Fruit fly (Drosophila melanogaster) whole organism, pupa: Measurements from ENCODE around the gene CG15021.

Source experiments
- CG10348 ChIP-seq: fragments of 200-800 bp; sonication (Bioruptor generic); IDR thresholded peaks from 2 replicates; pipeline ENCODE4 v1.3.6; 2022; ENCODE audit warnings: missing biosample characterization, missing genetic modification characterization
- CG12605 ChIP-seq: fragments of 200-800 bp; sonication (Bioruptor generic); IDR thresholded peaks from 2 replicates; pipeline ENCODE4 v1.3.6; 2022; ENCODE audit warnings: missing biosample characterization, missing genetic modification characterization
- CG13204 ChIP-seq: fragments of 200-800 bp; sonication (Bioruptor generic); optimal IDR thresholded peaks from 2 replicates; lab custom pipeline; 2018; ENCODE audit warnings: missing biosample characterization, mild to moderate bottlenecking, missing genetic modification characterization, moderate library complexity
- CG14655 ChIP-seq: fragments of 200-800 bp; sonication (Bioruptor generic); optimal IDR thresholded peaks from 3 replicates; lab custom pipeline; 2017; ENCODE audit warnings: mild to moderate bottlenecking, missing biosample characterization, missing genetic modification reagents, missing genetic modification characterization
- CG15710 ChIP-seq: fragments of 200-800 bp; sonication (Bioruptor generic); optimal IDR thresholded peaks from 2 replicates; lab custom pipeline; 2018; ENCODE audit warnings: missing biosample characterization, mild to moderate bottlenecking, missing genetic modification characterization, moderate library complexity
- CG17806 ChIP-seq: fragments of 200-800 bp; sonication (Bioruptor generic); optimal IDR thresholded peaks from 2 replicates; lab custom pipeline; 2018; ENCODE audit warnings: missing biosample characterization, mild to moderate bottlenecking, missing genetic modification characterization, moderate library complexity
- CG32121 ChIP-seq: fragments of 200-800 bp; sonication (Bioruptor generic); IDR thresholded peaks from 2 replicates; pipeline ENCODE4 v1.3.6; 2022; ENCODE audit warnings: missing biosample characterization, missing genetic modification characterization
- CG34367 ChIP-seq: fragments of 200-800 bp; sonication (Bioruptor generic); optimal IDR thresholded peaks from 2 replicates; lab custom pipeline; 2018; ENCODE audit warnings: missing biosample characterization, mild to moderate bottlenecking, missing genetic modification characterization
- CG4496 ChIP-seq: fragments of 200-800 bp; sonication (Bioruptor generic); IDR thresholded peaks from 3 replicates; pipeline ENCODE4 v1.3.6; 2022; ENCODE audit warnings: missing biosample characterization, missing genetic modification characterization
- CG8159 ChIP-seq: fragments of 200-800 bp; sonication (Bioruptor generic); optimal IDR thresholded peaks from 3 replicates; lab custom pipeline; 2018; ENCODE audit warnings: missing biosample characterization, mild to moderate bottlenecking, missing genetic modification characterization, moderate library complexity
- CG8301 ChIP-seq: fragments of 200-800 bp; sonication (Bioruptor generic); optimal IDR thresholded peaks from 2 replicates; lab custom pipeline; 2018; ENCODE audit warnings: missing biosample characterization, mild to moderate bottlenecking, missing genetic modification characterization
- CG9948 ChIP-seq: fragments of 200-800 bp; sonication (Bioruptor generic); optimal IDR thresholded peaks from 2 replicates; lab custom pipeline; 2018; ENCODE audit warnings: missing biosample characterization, mild to moderate bottlenecking, missing genetic modification characterization, moderate library complexity
- D1 ChIP-seq: fragments of 200-800 bp; sonication (Bioruptor generic); optimal IDR thresholded peaks from 2 replicates; lab custom pipeline; 2018; ENCODE audit warnings: missing biosample characterization, mild to moderate bottlenecking, missing genetic modification characterization, moderate library complexity
- EcR ChIP-seq: fragments of 200-800 bp; sonication (Bioruptor generic); optimal IDR thresholded peaks from 3 replicates; lab custom pipeline; 2019; ENCODE audit warnings: missing biosample characterization, missing genetic modification characterization, mild to moderate bottlenecking, moderate library complexity, missing genetic modification reagents
- Ets98B ChIP-seq: fragments of 200-800 bp; sonication (Bioruptor generic); IDR thresholded peaks from 2 replicates; pipeline ENCODE4 v1.3.6; 2022; ENCODE audit warnings: missing biosample characterization, missing genetic modification characterization
- Pif1A ChIP-seq: fragments of 200-800 bp; sonication (Bioruptor generic); optimal IDR thresholded peaks from 3 replicates; lab custom pipeline; 2016; ENCODE audit warnings: missing biosample characterization, missing genetic modification characterization
- Pif1B ChIP-seq: fragments of 200-800 bp; sonication (Bioruptor generic); optimal IDR thresholded peaks from 3 replicates; lab custom pipeline; 2016; ENCODE audit warnings: missing biosample characterization, missing genetic modification characterization
- Snoo ChIP-seq: fragments of 200-800 bp; sonication (Bioruptor generic); optimal IDR thresholded peaks from 3 replicates; lab custom pipeline; 2017; ENCODE audit warnings: missing biosample characterization, mild to moderate bottlenecking, missing genetic modification characterization, inconsistent platforms
- fd96Ca ChIP-seq: fragments of 200-800 bp; sonication (Bioruptor generic); IDR thresholded peaks from 3 replicates; pipeline ENCODE4 v1.3.6; 2022; ENCODE audit warnings: missing biosample characterization, missing genetic modification characterization
- gl ChIP-seq: fragments of 200-800 bp; sonication (Bioruptor generic); optimal IDR thresholded peaks from 2 replicates; lab custom pipeline; 2018; ENCODE audit warnings: missing biosample characterization, mild to moderate bottlenecking, missing genetic modification characterization
- rn ChIP-seq: fragments of 200-800 bp; sonication (Bioruptor generic); IDR thresholded peaks from 2 replicates; pipeline ENCODE4 v1.3.6; 2022; ENCODE audit warnings: missing biosample characterization, missing genetic modification characterization

Gene CG15021

DNA sequence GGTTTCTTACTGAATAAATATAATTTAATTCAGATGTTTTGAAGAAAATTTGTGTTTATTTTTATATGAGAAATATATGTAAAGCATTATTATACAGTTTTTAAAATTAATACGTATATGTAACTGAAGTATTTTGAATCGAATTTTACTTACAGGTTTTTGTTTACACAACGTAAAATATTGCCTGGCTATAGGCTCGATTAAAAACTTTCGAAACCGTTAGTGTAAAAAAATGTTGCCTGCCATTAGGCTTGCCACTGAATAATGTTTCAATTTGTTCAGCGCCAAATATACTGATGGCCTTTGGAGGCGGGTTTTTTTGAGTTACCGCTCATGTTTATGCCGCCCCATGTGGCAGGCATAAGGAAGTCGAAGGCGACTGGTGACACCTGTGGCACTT lies 9.9 kb upstream of the CG15021 start:
- no peak for TF ChIP-seq EcR (GFP tag; lab: Kevin White, UChicago)
- TF ChIP-seq CG34367 (tag; lab: Kevin White, UChicago), result no peak
- TF ChIP-seq gl (tag; lab: Kevin White, UChicago), result no peak
- TF ChIP-seq CG32121, result no peak
- TF ChIP-seq rn (GFP tag; lab: Robert Waterston, UW), result no peak
- no peak for TF ChIP-seq CG14655 (GFP tag; lab: Kevin White, UChicago)
- no peak for TF ChIP-seq Pif1B (GFP tag; lab: Kevin White, UChicago)
- TF ChIP-seq CG13204 (GFP tag; lab: Kevin White, UChicago), result no peak
- no peak for TF ChIP-seq fd96Ca
- TF ChIP-seq CG10348 (GFP tag; lab: Robert Waterston, UW), result no peak
- TF ChIP-seq CG12605 (GFP tag; lab: Robert Waterston, UW), result no peak
- TF ChIP-seq CG17806 (tag; lab: Kevin White, UChicago), result no peak
- TF ChIP-seq Pif1A, result no peak
- TF ChIP-seq CG9948 (tag; lab: Kevin White, UChicago), result no peak
- no peak for TF ChIP-seq CG4496 (GFP tag; lab: Robert Waterston, UW)
- no peak for TF ChIP-seq CG8159 (tag; lab: Kevin White, UChicago)
- TF ChIP-seq CG8301 (tag; lab: Kevin White, UChicago), result no peak
- TF ChIP-seq CG15710 (tag; lab: Kevin White, UChicago), result no peak
- TF ChIP-seq Ets98B (GFP tag; lab: Robert Waterston, UW), result no peak

DNA sequence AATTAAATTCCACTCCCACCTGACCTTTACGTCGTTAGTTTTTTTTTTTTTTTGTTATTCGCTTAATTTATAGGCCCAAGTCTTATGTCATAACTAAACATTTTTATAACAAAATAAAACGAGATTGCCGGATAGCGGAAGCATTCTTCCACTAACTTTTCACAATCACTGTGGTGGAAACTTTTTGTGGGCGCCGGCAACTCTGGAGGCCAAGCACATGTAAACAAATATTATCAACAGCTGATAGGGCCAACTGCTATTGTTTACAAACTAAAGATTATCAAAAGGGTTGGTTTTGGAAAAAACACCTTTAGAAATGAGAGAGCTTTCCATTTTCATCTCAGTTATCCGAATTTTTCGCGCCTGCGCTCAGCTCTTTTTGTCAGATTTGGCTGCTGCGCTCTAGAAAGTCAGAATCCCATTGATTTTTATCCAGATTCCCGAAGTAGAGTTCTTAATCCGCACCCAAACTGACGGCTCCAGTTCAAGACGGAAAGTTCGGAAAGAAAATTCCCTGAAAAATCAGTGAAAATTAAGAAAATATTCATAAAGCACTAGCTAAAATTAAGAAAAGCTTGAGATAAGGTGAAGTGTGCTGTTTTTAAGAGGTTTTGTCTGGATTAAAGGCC lies 7.5 kb upstream of the CG15021 start, which contains the start of gene nAChRbeta1:
Gene nAChRbeta1, plus strand, starts transcription at position 432 of the 629 bp plus-strand sequence.
- TF ChIP-seq CG4496 (GFP tag; lab: Robert Waterston, UW) (no peak), CG9948 (tag; lab: Kevin White, UChicago) (no peak), CG15710 (tag; lab: Kevin White, UChicago) (no peak), EcR (GFP tag; lab: Kevin White, UChicago) (no peak), rn (GFP tag; lab: Robert Waterston, UW) (no peak), CG32121 (no peak), CG10348 (GFP tag; lab: Robert Waterston, UW) (no peak), CG12605 (GFP tag; lab: Robert Waterston, UW) (no peak), Snoo (no peak), CG13204 (GFP tag; lab: Kevin White, UChicago) (no peak), Pif1B (GFP tag; lab: Kevin White, UChicago) (no peak), CG8301 (tag; lab: Kevin White, UChicago) (no peak), D1 (tag; lab: Kevin White, UChicago) (no peak), CG8159 (tag; lab: Kevin White, UChicago) (no peak), CG17806 (tag; lab: Kevin White, UChicago) (no peak), gl (tag; lab: Kevin White, UChicago) (no peak)

DNA sequence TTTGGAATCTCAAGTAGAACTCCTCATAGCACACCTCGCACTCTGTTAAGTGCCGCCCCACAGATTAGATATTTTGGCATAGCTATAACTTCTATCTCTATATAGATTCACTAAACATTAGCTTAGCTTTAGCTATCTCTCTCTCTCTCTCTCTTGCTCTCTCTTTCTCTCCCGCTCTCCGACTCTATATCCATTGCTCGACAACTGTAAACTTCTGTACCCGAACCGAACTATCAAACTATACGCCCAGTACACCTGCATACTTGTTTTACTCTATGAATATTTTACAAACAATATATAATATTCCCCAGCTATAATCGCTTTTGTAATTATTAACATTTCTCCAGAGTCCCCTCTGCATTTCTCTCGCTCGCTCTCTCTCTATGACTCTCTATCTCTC lies 6.2 kb upstream of the CG15021 start:
- no peak for TF ChIP-seq CG32121
- no peak for TF ChIP-seq rn (GFP tag; lab: Robert Waterston, UW)
- no peak for TF ChIP-seq EcR (GFP tag; lab: Kevin White, UChicago)
- no peak for TF ChIP-seq Pif1B (GFP tag; lab: Kevin White, UChicago)
- no peak for TF ChIP-seq Ets98B (GFP tag; lab: Robert Waterston, UW)

DNA sequence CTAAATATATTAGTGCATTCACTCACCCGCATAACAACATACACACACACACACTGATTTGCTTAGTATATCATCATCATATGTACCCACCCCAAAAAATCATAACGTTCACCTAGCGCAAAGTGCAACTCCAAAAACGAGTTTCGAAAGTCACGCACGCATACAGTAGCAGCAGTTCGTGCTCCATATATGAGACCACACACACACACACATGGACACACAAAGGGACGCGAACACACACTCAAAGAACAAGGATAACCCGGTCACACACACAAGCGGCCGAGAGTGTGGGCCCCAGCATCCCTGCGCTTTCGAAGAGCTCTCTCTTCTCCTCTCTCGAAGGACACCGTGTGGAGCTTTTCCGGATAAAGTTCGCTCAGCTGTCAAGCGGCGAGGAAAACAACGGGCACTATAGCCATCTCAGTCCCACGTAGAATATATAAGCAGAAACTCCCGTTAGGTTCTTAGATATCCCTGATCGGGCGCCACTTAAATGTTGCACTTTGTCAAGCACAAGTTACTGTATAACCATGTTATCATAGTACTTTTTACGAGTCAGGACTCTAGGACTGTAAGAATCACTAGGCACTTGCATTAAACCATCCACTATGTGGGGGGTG lies 5.3 kb upstream of the CG15021 start:
- TF ChIP-seq Pif1B (GFP tag; lab: Kevin White, UChicago) (no peak), CG8159 (tag; lab: Kevin White, UChicago) (no peak), fd96Ca (no peak), Ets98B (GFP tag; lab: Robert Waterston, UW) (no peak), EcR (GFP tag; lab: Kevin White, UChicago) (no peak), CG32121 (no peak), CG10348 (GFP tag; lab: Robert Waterston, UW) (no peak), CG13204 (GFP tag; lab: Kevin White, UChicago) (no peak)

DNA sequence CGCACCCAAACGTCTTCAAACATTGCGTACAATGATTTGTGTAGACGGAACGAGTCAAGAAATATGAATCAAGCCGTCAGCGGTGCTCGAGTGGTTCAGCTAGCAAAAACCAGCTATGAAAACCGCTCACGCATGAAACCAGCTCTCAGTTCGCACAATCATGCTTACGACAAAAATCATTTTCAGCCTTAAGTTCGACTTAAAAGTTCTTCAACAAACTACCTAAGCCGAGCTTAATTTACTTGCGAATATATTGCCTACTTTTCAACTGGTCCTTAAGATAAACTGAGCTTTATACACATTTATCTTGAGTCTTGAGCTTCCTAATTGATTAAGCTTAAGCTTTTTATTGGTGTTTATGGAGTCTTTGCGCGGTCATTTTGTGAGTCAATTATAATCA lies 3.6 kb downstream of the CG15021 start:
- TF ChIP-seq gl (tag; lab: Kevin White, UChicago), result no peak
- TF ChIP-seq fd96Ca, result no peak
- no peak for TF ChIP-seq CG9948 (tag; lab: Kevin White, UChicago)
- TF ChIP-seq rn (GFP tag; lab: Robert Waterston, UW), result no peak
- TF ChIP-seq Pif1A, result no peak
- TF ChIP-seq CG32121, result no peak

DNA sequence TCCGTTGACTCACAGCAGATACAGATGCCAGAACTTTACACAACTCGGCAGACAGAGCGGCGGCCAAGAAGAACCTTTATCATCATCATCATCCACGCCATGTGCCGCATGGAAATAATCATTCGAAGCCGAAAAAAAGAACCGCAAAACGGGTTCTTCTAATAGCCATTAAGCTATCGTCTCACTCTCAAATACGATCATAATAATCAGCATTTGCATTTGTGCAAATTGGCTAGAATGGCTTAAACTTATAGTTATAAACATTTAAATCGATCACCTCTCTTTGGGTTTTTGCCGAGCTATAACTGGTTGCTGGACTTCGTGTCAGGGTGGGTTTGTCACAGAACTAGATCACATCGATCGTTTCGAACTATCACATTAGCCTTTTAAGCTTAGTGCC lies 5.6 kb downstream of the CG15021 start:
- TF ChIP-seq CG14655 (GFP tag; lab: Kevin White, UChicago) (no peak), CG32121 (no peak)
